Fruit fly (Drosophila melanogaster): ENCODE measurements around the gene CG34150.

CG34150 gene

dm6 chr3R:24850420-24850819, 36.4 kb downstream of the CG34150 start, which contains the start of gene CG7006 (continued):
- no peak for TF ChIP-seq CG15601 (tag; optimal IDR thresholded peaks at IDR 0.05)
- no peak for TF ChIP-seq CG6765 (GFP tag; optimal IDR thresholded peaks at IDR 0.05)
- no peak for TF ChIP-seq Deaf1 (tag; optimal IDR thresholded peaks at IDR 0.05)
- TF ChIP-seq CG10366 (GFP tag; IDR thresholded peaks at IDR 0.05) = peak; percentile 53
- TF ChIP-seq mirr (GFP tag; optimal IDR thresholded peaks at IDR 0.05) = peak; percentile 32
- TF ChIP-seq CG4730 (GFP tag; IDR thresholded peaks at IDR 0.05) = 0 out of 2 replicates have a peak, but pooled peaks have one; percentile 33
- TF ChIP-seq CG34422 (GFP tag; IDR thresholded peaks at IDR 0.05) = peak; percentile 49
- no peak for TF ChIP-seq so (GFP tag; IDR thresholded peaks at IDR 0.05)
- TF ChIP-seq Doc3 (GFP tag; IDR thresholded peaks at IDR 0.05; ENCODE audit: partially characterized antibody) = peak; percentile 47; the same call in 1 of the 3 replicates
- TF ChIP-seq Dip2 (GFP tag; IDR thresholded peaks at IDR 0.05) = no peak
- TF ChIP-seq CG9797 (GFP tag; optimal IDR thresholded peaks at IDR 0.05) = no peak
- TF ChIP-seq aop (GFP tag; IDR thresholded peaks at IDR 0.05) = 0 out of 2 replicates have a peak, but pooled peaks have one; percentile 28
- peak; percentile 99 for TF ChIP-seq Ets65A (GFP tag)
- TF ChIP-seq E2f1 (GFP tag; IDR thresholded peaks at IDR 0.05) = 0 out of 2 replicates have a peak, but pooled peaks have one; percentile 42
- TF ChIP-seq CG14860 (GFP tag; IDR thresholded peaks at IDR 0.05; ENCODE audit: partially characterized antibody) = peak; percentile 61
- no peak for TF ChIP-seq Tbp (GFP tag; optimal IDR thresholded peaks at IDR 0.05)
- no peak for TF ChIP-seq oc (tag; optimal IDR thresholded peaks at IDR 0.05)
- TF ChIP-seq caup (GFP tag; optimal IDR thresholded peaks at IDR 0.05; ENCODE audit: severe bottlenecking) = peak; percentile 80
- peak; percentile 37 for TF ChIP-seq schlank (tag; optimal IDR thresholded peaks at IDR 0.05)
- TF ChIP-seq CG7556 (GFP tag; optimal IDR thresholded peaks at IDR 0.05) = peak; percentile 52
- TF ChIP-seq Chrac-16 (GFP tag; optimal IDR thresholded peaks at IDR 0.05) = peak; percentile 70
- TF ChIP-seq CG17568 (GFP tag; optimal IDR thresholded peaks at IDR 0.05) = no peak
- TF ChIP-seq CG3281 (GFP tag; optimal IDR thresholded peaks at IDR 0.05) = no peak
- TF ChIP-seq CG13424 (tag; optimal IDR thresholded peaks at IDR 0.05) = peak; percentile 43
- TF ChIP-seq ems (GFP tag; optimal IDR thresholded peaks at IDR 0.05) = peak; percentile 69
- TF ChIP-seq CG12942 (GFP tag; optimal IDR thresholded peaks at IDR 0.05) = peak; percentile 78
- TF ChIP-seq CG9876 (GFP tag; optimal IDR thresholded peaks at IDR 0.05) = peak; percentile 70
- TF ChIP-seq Ssrp (tag; optimal IDR thresholded peaks at IDR 0.05) = no peak
- peak; percentile 87 for TF ChIP-seq vfl (GFP tag; optimal IDR thresholded peaks at IDR 0.05)
- peak; percentile 29 for TF ChIP-seq CG7928 (GFP tag; optimal IDR thresholded peaks at IDR 0.05)
- TF ChIP-seq croc (GFP tag; conservative IDR thresholded peaks at IDR 0.05) = no peak
- TF ChIP-seq Dll (GFP tag; IDR thresholded peaks at IDR 0.05; ENCODE audit: partially characterized antibody) = peak; percentile 80
- no peak for TF ChIP-seq CG2202 (tag; optimal IDR thresholded peaks at IDR 0.05)
- TF ChIP-seq Xbp1 (GFP tag; optimal IDR thresholded peaks at IDR 0.05) = peak; percentile 84
- TF ChIP-seq odd (GFP tag; optimal IDR thresholded peaks at IDR 0.05) = no peak
- TF ChIP-seq CG31365 (tag; optimal IDR thresholded peaks at IDR 0.05) = no peak
- peak; percentile 2 for TF ChIP-seq CG7271 (tag; optimal IDR thresholded peaks at IDR 0.05)
- no peak for TF ChIP-seq toy (GFP tag; IDR thresholded peaks at IDR 0.05)
- TF ChIP-seq ro (GFP tag; IDR thresholded peaks at IDR 0.05) = no peak; the same call in 1 of the 2 replicates
- peak; percentile 56 for TF ChIP-seq CG3995 (GFP tag; optimal IDR thresholded peaks at IDR 0.05)
- TF ChIP-seq Kr (GFP tag; optimal IDR thresholded peaks at IDR 0.05) = no peak
- TF ChIP-seq tin (GFP tag; optimal IDR thresholded peaks at IDR 0.05) = peak; percentile 71
- peak; percentile 54; the same call in 1 of the 2 replicates for TF ChIP-seq chm (GFP tag; IDR thresholded peaks at IDR 0.05)
- TF ChIP-seq CG7357 (GFP tag; IDR thresholded peaks at IDR 0.05) = no peak
- TF ChIP-seq Asciz (GFP tag; optimal IDR thresholded peaks at IDR 0.05) = no peak
- peak; percentile 75 for TF ChIP-seq Scr (GFP tag; IDR thresholded peaks at IDR 0.05; ENCODE audit: partially characterized antibody)
- peak; percentile 80 for TF ChIP-seq bab2 (GFP tag; optimal IDR thresholded peaks at IDR 0.05)
- peak; percentile 86 for TF ChIP-seq CG1603 (tag; optimal IDR thresholded peaks at IDR 0.05)
- no peak for TF ChIP-seq CG1529 (GFP tag; optimal IDR thresholded peaks at IDR 0.05)
- TF ChIP-seq fd96Cb (tag; optimal IDR thresholded peaks at IDR 0.05) = peak; percentile 12
- TF ChIP-seq knrl (GFP tag; IDR thresholded peaks at IDR 0.05; ENCODE audit: partially characterized antibody) = peak; percentile 78

Data from whole organism, embryonic.